Fruit fly (Drosophila melanogaster) whole organism, prepupa: ENCODE results near the gene CG9676.

Experiments used
- CG3032 ChIP-seq: fragments of 200-800 bp; optimal IDR thresholded peaks from 2 replicates; lab custom pipeline; 2019; ENCODE audit warnings: missing biosample characterization, mild to moderate bottlenecking, missing genetic modification characterization, moderate library complexity
- CG6854 ChIP-seq: fragments of 200-800 bp; sonication (Bioruptor generic); optimal IDR thresholded peaks from 2 replicates; lab custom pipeline; 2017; ENCODE audit warnings: missing biosample characterization, mild to moderate bottlenecking, missing genetic modification characterization
- CG7368 ChIP-seq: fragments of 200-800 bp; sonication (Bioruptor generic); optimal IDR thresholded peaks from 3 replicates; lab custom pipeline; 2016; ENCODE audit warnings: missing biosample characterization, missing genetic modification characterization
- CG9139 ChIP-seq: fragments of 200-800 bp; sonication (Bioruptor generic); optimal IDR thresholded peaks from 3 replicates; lab custom pipeline; 2017; ENCODE audit warnings: missing biosample characterization, mild to moderate bottlenecking, missing genetic modification characterization
- Eip75B ChIP-seq: fragments of 200-800 bp; sonication (Bioruptor generic); optimal IDR thresholded peaks from 3 replicates; lab custom pipeline; 2016; ENCODE audit warnings: missing biosample characterization, missing genetic modification characterization
- Hr39 ChIP-seq: fragments of 200-800 bp; sonication (Bioruptor generic); optimal IDR thresholded peaks from 2 replicates; lab custom pipeline; 2016; ENCODE audit warnings: missing biosample characterization, missing genetic modification characterization
- Sox14 ChIP-seq: fragments of 200-800 bp; sonication (Bioruptor generic); optimal IDR thresholded peaks from 3 replicates; lab custom pipeline; 2016; ENCODE audit warnings: missing biosample characterization, missing genetic modification characterization
- Sox15 ChIP-seq: fragments of 200-800 bp; sonication (Bioruptor generic); optimal IDR thresholded peaks from 3 replicates; lab custom pipeline; 2016; ENCODE audit warnings: missing biosample characterization, missing genetic modification characterization
- dsx ChIP-seq: fragments of 200-800 bp; optimal IDR thresholded peaks from 3 replicates; lab custom pipeline; 2019; ENCODE audit warnings: missing biosample characterization, mild to moderate bottlenecking, missing genetic modification characterization, moderate library complexity; ENCODE audit not compliant: poor library complexity, severe bottlenecking
- lz ChIP-seq: fragments of 200-800 bp; sonication (Bioruptor generic); optimal IDR thresholded peaks from 3 replicates; lab custom pipeline; 2016; ENCODE audit warnings: missing biosample characterization, missing genetic modification characterization
- net ChIP-seq: fragments of 200-800 bp; sonication (Bioruptor generic); optimal IDR thresholded peaks from 3 replicates; lab custom pipeline; 2016; ENCODE audit warnings: missing biosample characterization, missing genetic modification characterization
- salr ChIP-seq, 2 experiments: fragments of 200-800 bp; sonication (Bioruptor generic); optimal IDR thresholded peaks; 3 replicates each; lab custom pipeline; 2016 to 2018; ENCODE audit warnings: missing biosample characterization in 2 of 2, missing genetic modification characterization in 2 of 2, mild to moderate bottlenecking in 1 of 2

dm6 chrX:16669849-16670248, 30.1 kb downstream of the CG9676 start:
- TF ChIP-seq CG9139 = no peak
- no peak for TF ChIP-seq CG7368
- TF ChIP-seq lz (GFP tag; lab: Kevin White, UChicago) = no peak
- no peak for TF ChIP-seq CG3032
- no peak for TF ChIP-seq Eip75B (GFP tag; lab: Kevin White, UChicago)
- no peak for TF ChIP-seq CG6854
- no peak for TF ChIP-seq salr (GFP tag; optimal IDR thresholded peaks at IDR 0.05; lab: Kevin White, UChicago)
- TF ChIP-seq net = no peak
- no peak for TF ChIP-seq Hr39 (GFP tag; lab: Kevin White, UChicago)
- TF ChIP-seq Sox14 (GFP tag; lab: Kevin White, UChicago) = no peak
- TF ChIP-seq dsx (GFP tag; lab: Kevin White, UChicago) = no peak
- TF ChIP-seq Sox15 = no peak
